Fruit fly (Drosophila melanogaster): ENCODE results near the gene Osi2.
A peak's percentile ranks its signal among the peaks of the same experiment; 100 is the strongest.

The Osi2 gene

DNA sequence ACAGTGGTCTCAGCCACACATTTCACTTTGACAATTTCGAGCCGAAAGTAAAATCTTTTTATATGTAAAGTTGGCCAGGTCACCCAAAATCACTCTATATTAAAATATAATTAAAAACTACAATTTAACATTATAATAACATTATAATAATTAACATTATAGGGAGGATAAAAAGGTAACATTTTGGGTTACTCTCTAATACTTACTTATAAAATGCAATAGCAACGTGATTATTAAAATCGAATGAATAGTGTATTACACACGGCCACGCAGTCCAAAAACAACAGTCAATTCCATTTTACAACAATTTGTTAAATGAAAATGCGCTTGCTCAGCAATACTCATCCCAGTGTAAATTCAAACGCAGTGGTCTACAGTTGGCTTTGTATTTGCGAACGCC is 12.9 kb downstream of the Osi2 start:
- no peak for TF ChIP-seq CG3032 (tag; optimal IDR thresholded peaks at IDR 0.05)
- TF ChIP-seq CG31627 (GFP tag; optimal IDR thresholded peaks at IDR 0.05): no peak
- TF ChIP-seq esn (GFP tag; optimal IDR thresholded peaks at IDR 0.05): no peak
- TF ChIP-seq CG6854 (GFP tag; optimal IDR thresholded peaks at IDR 0.05): no peak
- TF ChIP-seq CG34406 (GFP tag; optimal IDR thresholded peaks at IDR 0.05): no peak
- no peak for TF ChIP-seq spab (GFP tag; optimal IDR thresholded peaks at IDR 0.05)
- no peak for TF ChIP-seq CG11902 (GFP tag; optimal IDR thresholded peaks at IDR 0.05)
- no peak for TF ChIP-seq vri (GFP tag; optimal IDR thresholded peaks at IDR 0.05)
- no peak for TF ChIP-seq Blimp-1 (GFP tag; optimal IDR thresholded peaks at IDR 0.05)
- peak in 1 of 2 experiments; percentile 21 for TF ChIP-seq salr (GFP tag; optimal IDR thresholded peaks at IDR 0.05)
- TF ChIP-seq Sox102F (GFP tag; optimal IDR thresholded peaks at IDR 0.05): no peak
- no peak for TF ChIP-seq Hr38 (GFP tag; optimal IDR thresholded peaks at IDR 0.05)
- no peak for TF ChIP-seq Hr39 (GFP tag; optimal IDR thresholded peaks at IDR 0.05)
- no peak for TF ChIP-seq CG6163 (GFP tag; IDR thresholded peaks at IDR 0.05)
- TF ChIP-seq Gug (GFP tag; IDR thresholded peaks at IDR 0.05): no peak
- TF ChIP-seq CG8319 (GFP tag; optimal IDR thresholded peaks at IDR 0.05): no peak
- TF ChIP-seq Ets96B (tag; optimal IDR thresholded peaks at IDR 0.05): no peak
- TF ChIP-seq CG7368 (GFP tag; optimal IDR thresholded peaks at IDR 0.05): no peak
- TF ChIP-seq eg (GFP tag; IDR thresholded peaks at IDR 0.05): no peak
- TF ChIP-seq CG9139 (GFP tag; optimal IDR thresholded peaks at IDR 0.05): no peak
- TF ChIP-seq CG11762 (GFP tag; optimal IDR thresholded peaks at IDR 0.05; ENCODE audit: insufficient read depth): no peak
- TF ChIP-seq Sox14 (GFP tag; optimal IDR thresholded peaks at IDR 0.05): no peak
- no peak for TF ChIP-seq fkh (GFP tag; optimal IDR thresholded peaks at IDR 0.05)
- no peak for TF ChIP-seq Sox15 (GFP tag; optimal IDR thresholded peaks at IDR 0.05)
- no peak for TF ChIP-seq CG10631 (GFP tag; optimal IDR thresholded peaks at IDR 0.05)
- peak; percentile 5 for TF ChIP-seq CG8632 (GFP tag; optimal IDR thresholded peaks at IDR 0.05)
- peak; percentile 10 for TF ChIP-seq OdsH (GFP tag; optimal IDR thresholded peaks at IDR 0.05)
- TF ChIP-seq CG6792 (GFP tag; optimal IDR thresholded peaks at IDR 0.05): no peak
- no peak for TF ChIP-seq topi (GFP tag; optimal IDR thresholded peaks at IDR 0.05)
- peak; percentile 44; the same call in 1 of the 3 replicates for TF ChIP-seq CG8119 (GFP tag; IDR thresholded peaks at IDR 0.05)
- no peak for TF ChIP-seq dsx (GFP tag; optimal IDR thresholded peaks at IDR 0.05; ENCODE audit: poor library complexity, severe bottlenecking)
- TF ChIP-seq fd59A (GFP tag; optimal IDR thresholded peaks at IDR 0.05): no peak
- peak; percentile 18 for TF ChIP-seq acj6 (GFP tag; optimal IDR thresholded peaks at IDR 0.05)
- TF ChIP-seq CG6276 (GFP tag; optimal IDR thresholded peaks at IDR 0.05): peak; percentile 33
- no peak for TF ChIP-seq Eip75B (GFP tag; optimal IDR thresholded peaks at IDR 0.05)
- peak; percentile 26 for TF ChIP-seq Hr4 (GFP tag; optimal IDR thresholded peaks at IDR 0.05)
- peak; percentile 5 for TF ChIP-seq CG3919 (GFP tag; optimal IDR thresholded peaks at IDR 0.05)
- TF ChIP-seq CG6808 (GFP tag; optimal IDR thresholded peaks at IDR 0.05): no peak
- peak; percentile 40 for TF ChIP-seq achi (GFP tag; optimal IDR thresholded peaks at IDR 0.05)
- no peak for TF ChIP-seq Ets21C (GFP tag; optimal IDR thresholded peaks at IDR 0.05)
- TF ChIP-seq fd85E (GFP tag; optimal IDR thresholded peaks at IDR 0.05): no peak
- TF ChIP-seq Lpt (GFP tag; optimal IDR thresholded peaks at IDR 0.05): no peak
- no peak for TF ChIP-seq pdm3 (GFP tag; optimal IDR thresholded peaks at IDR 0.05)
- no peak for TF ChIP-seq Met (GFP tag; optimal IDR thresholded peaks at IDR 0.05)
- no peak for TF ChIP-seq cyc (GFP tag; optimal IDR thresholded peaks at IDR 0.05)
- TF ChIP-seq CG16779 (tag; optimal IDR thresholded peaks at IDR 0.05): no peak
- no peak for TF ChIP-seq net (GFP tag; optimal IDR thresholded peaks at IDR 0.05)
- peak; percentile 68 for TF ChIP-seq Eip78C (GFP tag)
- TF ChIP-seq CG11294 (GFP tag; IDR thresholded peaks at IDR 0.05): no peak
- peak; percentile 77 for TF ChIP-seq CG32006 (GFP tag; optimal IDR thresholded peaks at IDR 0.05)
- TF ChIP-seq dac (GFP tag; optimal IDR thresholded peaks at IDR 0.05): no peak
- TF ChIP-seq CG4318 (GFP tag; optimal IDR thresholded peaks at IDR 0.05): peak; percentile 66
- TF ChIP-seq ss (GFP tag; optimal IDR thresholded peaks at IDR 0.05): no peak

All from whole organism, prepupa.